Fruit fly (Drosophila melanogaster) whole organism, embryonic: ENCODE data around the gene Ptx1.

Experiments
- Aef1 ChIP-seq: fragments of 200-800 bp; sonication (Bioruptor generic); IDR thresholded peaks from 3 replicates; pipeline ENCODE4 v1.3.6; 2022; ENCODE audit warnings: missing biosample characterization, missing genetic modification characterization
- CG10321 ChIP-seq: fragments of 200-800 bp; sonication (Bioruptor generic); IDR thresholded peaks from 2 replicates; pipeline ENCODE4 v1.3.6; 2022; ENCODE audit warnings: missing biosample characterization, missing genetic modification characterization
- CG10654 ChIP-seq: fragments of 200-800 bp; sonication (Bioruptor generic); optimal IDR thresholded peaks from 2 replicates; lab custom pipeline; 2016; ENCODE audit warnings: missing biosample characterization, missing genetic modification characterization
- CG13123 ChIP-seq: fragments of 200-800 bp; sonication (Bioruptor generic); optimal IDR thresholded peaks from 2 replicates; lab custom pipeline; 2016; ENCODE audit warnings: missing biosample characterization, missing genetic modification characterization
- CG13296 ChIP-seq: fragments of 200-800 bp; sonication (Bioruptor generic); optimal IDR thresholded peaks from 3 replicates; lab custom pipeline; 2018; ENCODE audit warnings: missing biosample characterization, mild to moderate bottlenecking, missing genetic modification characterization
- CG14710 ChIP-seq: fragments of 200-800 bp; sonication (Bioruptor generic); optimal IDR thresholded peaks from 3 replicates; lab custom pipeline; 2019; ENCODE audit warnings: missing biosample characterization, mild to moderate bottlenecking, missing genetic modification characterization, moderate library complexity
- CG15011 ChIP-seq: fragments of 200-800 bp; sonication (Bioruptor generic); optimal IDR thresholded peaks from 3 replicates; lab custom pipeline; 2018; ENCODE audit warnings: missing biosample characterization, mild to moderate bottlenecking, missing genetic modification characterization
- CG16815 ChIP-seq: fragments of 200-800 bp; sonication (Bioruptor generic); optimal IDR thresholded peaks from 3 replicates; lab custom pipeline; 2017; ENCODE audit warnings: missing biosample characterization, mild to moderate bottlenecking, missing genetic modification characterization
- CG17612 ChIP-seq: fragments of 200-800 bp; sonication (Bioruptor generic); IDR thresholded peaks from 2 replicates; pipeline ENCODE4 v1.3.6; 2022; ENCODE audit warnings: missing biosample characterization, missing genetic modification characterization
- CG17802 ChIP-seq: fragments of 200-800 bp; sonication (Bioruptor generic); optimal IDR thresholded peaks from 2 replicates; lab custom pipeline; 2018; ENCODE audit warnings: missing biosample characterization, mild to moderate bottlenecking, missing genetic modification characterization, moderate library complexity
- CG18619 ChIP-seq: fragments of 200-800 bp; sonication (Bioruptor generic); optimal IDR thresholded peaks from 3 replicates; lab custom pipeline; 2017; ENCODE audit warnings: missing biosample characterization, mild to moderate bottlenecking, missing genetic modification characterization
- CG2199 ChIP-seq: fragments of 200-800 bp; sonication (Bioruptor generic); IDR thresholded peaks from 3 replicates; pipeline ENCODE4 v1.3.6; 2022; ENCODE audit warnings: missing biosample characterization, missing genetic modification characterization
- CG2712 ChIP-seq: fragments of 200-800 bp; optimal IDR thresholded peaks from 3 replicates; lab custom pipeline; 2019; ENCODE audit warnings: missing biosample characterization, mild to moderate bottlenecking, missing genetic modification characterization, moderate library complexity
- CG2875 ChIP-seq: fragments of 200-800 bp; sonication (Bioruptor generic); optimal IDR thresholded peaks from 2 replicates; lab custom pipeline; 2017; ENCODE audit warnings: missing biosample characterization, mild to moderate bottlenecking, missing genetic modification characterization, missing genetic modification reagents
- CG4282 ChIP-seq: fragments of 200-800 bp; sonication (Bioruptor generic); optimal IDR thresholded peaks from 2 replicates; lab custom pipeline; 2016; ENCODE audit warnings: missing biosample characterization, missing genetic modification characterization
- CG4707 ChIP-seq: fragments of 200-800 bp; sonication (Bioruptor generic); optimal IDR thresholded peaks from 2 replicates; lab custom pipeline; 2018; ENCODE audit warnings: missing biosample characterization, mild to moderate bottlenecking, missing genetic modification characterization, moderate library complexity
- CG6813 ChIP-seq: fragments of 200-800 bp; sonication (Bioruptor generic); optimal IDR thresholded peaks from 2 replicates; lab custom pipeline; 2017; ENCODE audit warnings: missing biosample characterization, missing genetic modification characterization, mild to moderate bottlenecking, moderate library complexity, missing genetic modification reagents
- CG7357 ChIP-seq: fragments of 200-800 bp; sonication (Bioruptor generic); IDR thresholded peaks from 3 replicates; pipeline ENCODE4 v1.3.6; 2022; ENCODE audit warnings: missing biosample characterization, missing genetic modification characterization
- CG8089 ChIP-seq: fragments of 200-800 bp; sonication (Bioruptor generic); optimal IDR thresholded peaks from 3 replicates; lab custom pipeline; 2016; ENCODE audit warnings: missing biosample characterization, missing genetic modification characterization
- CG8478 ChIP-seq: fragments of >200 bp; optimal IDR thresholded peaks from 2 replicates; lab custom pipeline; 2018
- CG9437 ChIP-seq: fragments of 200-800 bp; sonication (Bioruptor generic); optimal IDR thresholded peaks from 2 replicates; lab custom pipeline; 2018; ENCODE audit warnings: missing biosample characterization, mild to moderate bottlenecking, missing genetic modification characterization
- D19B ChIP-seq: fragments of 200-800 bp; sonication (Bioruptor generic); optimal IDR thresholded peaks from 2 replicates; lab custom pipeline; 2017; ENCODE audit warnings: missing biosample characterization, mild to moderate bottlenecking, missing genetic modification characterization
- Dek ChIP-seq: fragments of 200-800 bp; sonication (Bioruptor generic); optimal IDR thresholded peaks from 3 replicates; lab custom pipeline; 2019; ENCODE audit warnings: missing biosample characterization, mild to moderate bottlenecking, missing genetic modification characterization, moderate library complexity
- Dip3 ChIP-seq: fragments of 200-800 bp; sonication (Bioruptor generic); optimal IDR thresholded peaks from 3 replicates; lab custom pipeline; 2016; ENCODE audit warnings: missing biosample characterization, missing genetic modification characterization
- Ets97D ChIP-seq: fragments of 200-800 bp; sonication (Bioruptor generic); optimal IDR thresholded peaks from 3 replicates; lab custom pipeline; 2016; ENCODE audit warnings: missing biosample characterization, missing genetic modification characterization
- H15 ChIP-seq: fragments of 200-800 bp; sonication (Bioruptor generic); IDR thresholded peaks from 3 replicates; pipeline ENCODE4 v1.3.6; 2022; ENCODE audit warnings: missing biosample characterization, missing genetic modification characterization
- HmgZ ChIP-seq: fragments of 200-800 bp; sonication (Bioruptor generic); optimal IDR thresholded peaks from 2 replicates; lab custom pipeline; 2018; ENCODE audit warnings: missing biosample characterization, mild to moderate bottlenecking, missing genetic modification characterization
- Max ChIP-seq: fragments of 200-800 bp; sonication (Bioruptor generic); optimal IDR thresholded peaks from 2 replicates; lab custom pipeline; 2016; ENCODE audit warnings: missing biosample characterization, mild to moderate bottlenecking, missing genetic modification characterization
- Ptx1 ChIP-seq: fragments of 200-800 bp; sonication (Bioruptor generic); IDR thresholded peaks from 2 replicates; pipeline ENCODE4 v1.3.6; 2022; ENCODE audit warnings: missing biosample characterization, missing genetic modification characterization
- Ravus ChIP-seq: fragments of 200-800 bp; sonication (Bioruptor generic); IDR thresholded peaks from 2 replicates; pipeline ENCODE4 v1.3.6; 2022; ENCODE audit warnings: missing biosample characterization, missing genetic modification characterization
- Trl ChIP-seq, 3 experiments: fragments of >200 bp in 2 of 3; fragments of 200-800 bp in 1 of 3; sonication (Bioruptor generic) in 1 of 3; optimal IDR thresholded peaks; 2 replicates in 1 of 3; 3 replicates in 2 of 3; lab custom pipeline; 2016 to 2017; ENCODE audit warnings: missing biosample characterization in 1 of 3, missing genetic modification characterization in 1 of 3
- bbx ChIP-seq: fragments of 200-800 bp; sonication (Bioruptor generic); IDR thresholded peaks from 2 replicates; pipeline ENCODE4 v1.3.6; 2022; ENCODE audit warnings: missing biosample characterization, missing genetic modification characterization; ENCODE audit not compliant: partially characterized antibody
- ci ChIP-seq: fragments of 200-800 bp; sonication (Bioruptor generic); IDR thresholded peaks from 3 replicates; pipeline ENCODE4 v1.3.6; 2022; ENCODE audit warnings: missing biosample characterization, missing genetic modification characterization
- disco-r ChIP-seq: fragments of 200-800 bp; sonication (Bioruptor generic); optimal IDR thresholded peaks from 2 replicates; lab custom pipeline; 2016; ENCODE audit warnings: missing biosample characterization, missing genetic modification characterization
- gem ChIP-seq: fragments of 200-800 bp; sonication (Bioruptor generic); optimal IDR thresholded peaks from 2 replicates; lab custom pipeline; 2019; ENCODE audit warnings: missing biosample characterization, mild to moderate bottlenecking, missing genetic modification characterization, moderate library complexity
- inv ChIP-seq: fragments of 200-800 bp; sonication (Bioruptor generic); IDR thresholded peaks from 2 replicates; pipeline ENCODE4 v1.3.6; 2022; ENCODE audit warnings: missing biosample characterization, missing genetic modification characterization; ENCODE audit not compliant: partially characterized antibody
- lola ChIP-seq, 3 experiments: fragments of >200 bp in 2 of 3; fragments of 200-800 bp in 1 of 3; sonication (Bioruptor generic) in 1 of 3; optimal IDR thresholded peaks; 2 replicates each; lab custom pipeline; 2017 to 2019; ENCODE audit warnings: missing biosample characterization in 3 of 3, missing genetic modification characterization in 3 of 3, mild to moderate bottlenecking in 1 of 3, moderate library complexity in 1 of 3
- nerfin-1 ChIP-seq: fragments of 200-800 bp; sonication (Bioruptor generic); optimal IDR thresholded peaks from 3 replicates; lab custom pipeline; 2019; ENCODE audit warnings: missing biosample characterization, mild to moderate bottlenecking, missing genetic modification characterization, moderate library complexity
- nmo ChIP-seq: fragments of 200-800 bp; sonication (Bioruptor generic); optimal IDR thresholded peaks from 2 replicates; lab custom pipeline; 2018; ENCODE audit warnings: missing biosample characterization, mild to moderate bottlenecking, missing genetic modification characterization, moderate library complexity
- nom ChIP-seq: fragments of 200-800 bp; sonication (Bioruptor generic); optimal IDR thresholded peaks from 2 replicates; lab custom pipeline; 2017; ENCODE audit warnings: missing biosample characterization, missing genetic modification characterization, mild to moderate bottlenecking, moderate library complexity, missing genetic modification reagents
- pita ChIP-seq: fragments of 200-800 bp; sonication (Bioruptor generic); optimal IDR thresholded peaks from 2 replicates; lab custom pipeline; 2017; ENCODE audit warnings: missing biosample characterization, mild to moderate bottlenecking, missing genetic modification characterization
- ranshi ChIP-seq: fragments of 200-800 bp; sonication (Bioruptor generic); IDR thresholded peaks from 2 replicates; pipeline ENCODE4 v1.3.6; 2022; ENCODE audit warnings: missing biosample characterization, missing genetic modification characterization
- sens ChIP-seq: fragments of 200-800 bp; sonication (Bioruptor generic); peaks from one replicate; lab custom pipeline; 2016; ENCODE audit warnings: missing biosample characterization, missing genetic modification characterization
- wek ChIP-seq: fragments of 200-800 bp; sonication (Bioruptor generic); optimal IDR thresholded peaks from 3 replicates; lab custom pipeline; 2018; ENCODE audit warnings: missing biosample characterization, mild to moderate bottlenecking, missing genetic modification characterization, moderate library complexity
- wor ChIP-seq: fragments of 200-800 bp; sonication (Bioruptor generic); IDR thresholded peaks from 2 replicates; pipeline ENCODE4 v1.3.6; 2022; ENCODE audit warnings: missing biosample characterization, missing genetic modification characterization
- z ChIP-seq: fragments of 200-800 bp; sonication (Bioruptor generic); IDR thresholded peaks from 3 replicates; pipeline ENCODE4 v1.3.6; 2022; ENCODE audit warnings: missing biosample characterization, missing genetic modification characterization
- zen2 ChIP-seq: fragments of 200-800 bp; sonication (Bioruptor generic); IDR thresholded peaks from 3 replicates; pipeline ENCODE4 v1.3.6; 2022; ENCODE audit warnings: missing biosample characterization, missing genetic modification characterization; ENCODE audit not compliant: partially characterized antibody
- zfh1 ChIP-seq: fragments of 200-800 bp; sonication (Bioruptor generic); IDR thresholded peaks from 3 replicates; pipeline ENCODE4 v1.3.6; 2022; ENCODE audit warnings: missing biosample characterization, missing genetic modification characterization

The Ptx1 gene

DNA sequence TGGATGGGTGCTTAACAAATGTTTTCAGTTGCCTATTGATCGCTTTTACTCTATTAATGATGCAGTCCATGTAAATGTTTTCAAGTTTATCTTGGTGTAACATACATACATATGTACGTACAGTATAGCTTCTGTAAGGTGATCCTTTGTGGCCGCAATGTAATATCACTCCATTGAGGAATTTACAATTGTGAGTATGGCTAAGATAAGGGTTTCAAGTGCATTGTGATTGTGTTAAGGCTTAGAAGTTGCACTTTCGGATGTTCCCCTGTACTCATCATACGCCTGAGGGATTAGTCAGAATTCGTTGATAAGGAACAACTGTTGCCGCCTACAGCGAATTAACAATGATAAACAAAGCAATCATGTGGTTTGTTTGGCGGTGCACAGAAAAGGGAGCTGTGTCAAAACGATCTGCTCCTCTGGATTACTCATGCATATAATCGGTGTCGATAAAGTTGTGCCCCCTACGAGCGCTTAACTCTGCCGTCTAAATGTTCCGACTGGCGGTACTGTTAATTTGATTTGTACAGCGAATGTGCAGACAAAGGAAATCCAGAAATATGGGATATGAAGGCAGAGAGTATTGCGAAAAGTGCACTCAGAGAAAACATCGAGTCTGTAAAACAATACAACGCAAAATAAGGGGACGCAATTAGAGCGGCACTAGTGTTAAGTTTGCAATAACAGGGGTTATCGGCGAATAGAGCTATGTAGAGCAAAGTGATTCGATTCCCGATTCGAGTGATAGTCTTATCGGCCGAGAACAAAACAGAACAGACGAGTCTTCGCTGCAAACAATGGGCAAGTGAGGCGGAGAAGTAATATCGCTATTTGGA is 24.6 kb upstream of the Ptx1 start (continued):
- TF ChIP-seq CG2199 (GFP tag; lab: Robert Waterston, UW) (peak; percentile 44; the same call in 1 of the 3 replicates), CG6813 (peak; percentile 64), D19B (no peak), zfh1 (GFP tag; lab: Robert Waterston, UW) (peak; percentile 67; the same call in 2 of the 3 replicates), CG17612 (GFP tag; lab: Robert Waterston, UW) (0 out of 2 replicates have a peak, but pooled peaks have one; percentile 35), CG4707 (GFP tag; lab: Kevin White, UChicago) (peak; percentile 38), CG8089 (GFP tag; lab: Kevin White, UChicago) (peak; percentile 47), Aef1 (GFP tag; lab: Robert Waterston, UW) (peak; percentile 54; the same call in 2 of the 3 replicates), disco-r (GFP tag; lab: Kevin White, UChicago) (no peak), HmgZ (peak; percentile 5), Dek (tag; lab: Kevin White, UChicago) (peak; percentile 55), CG4282 (peak; percentile 48), ranshi (GFP tag; lab: Robert Waterston, UW) (peak; percentile 75), CG10321 (GFP tag; lab: Robert Waterston, UW) (no peak), Max (GFP tag; lab: Kevin White, UChicago) (peak; percentile 28), CG9437 (peak; percentile 16), CG10654 (peak; percentile 30), wor (GFP tag; lab: Robert Waterston, UW) (peak; percentile 51), CG13296 (GFP tag; lab: Kevin White, UChicago) (peak; percentile 34), CG18619 (GFP tag; lab: Kevin White, UChicago) (peak; percentile 28), z (GFP tag; lab: Robert Waterston, UW) (no peak), bbx (GFP tag; lab: Robert Waterston, UW) (no peak), CG16815 (GFP tag; lab: Kevin White, UChicago) (peak; percentile 4), wek (peak; percentile 34), sens (GFP tag; lab: Kevin White, UChicago) (peak; percentile 93), CG15011 (GFP tag; lab: Kevin White, UChicago) (peak; percentile 17), CG17802 (tag; lab: Kevin White, UChicago) (peak; percentile 23), inv (no peak), Ravus (no peak; the same call in 1 of the 2 replicates), CG7357 (GFP tag; lab: Robert Waterston, UW) (no peak), lola (GFP tag; optimal IDR thresholded peaks at IDR 0.05; lab: Kevin White, UChicago) (peak in 1 of 3 experiments; percentile 23), CG14710 (tag; lab: Kevin White, UChicago) (peak; percentile 32), CG13123 (GFP tag; lab: Kevin White, UChicago) (peak; percentile 27), Trl (optimal IDR thresholded peaks at IDR 0.05; lab: Kevin White, UChicago) (no peak), Trl (GFP tag; optimal IDR thresholded peaks at IDR 0.05; lab: Kevin White, UChicago) (peak; percentile 43), ci (GFP tag; lab: Robert Waterston, UW) (peak; percentile 85), CG2875 (GFP tag; lab: Kevin White, UChicago) (peak; percentile 45), CG8478 (lab: Kevin White, UChicago) (no peak), H15 (GFP tag; lab: Robert Waterston, UW) (peak; percentile 67; the same call in 2 of the 3 replicates), nom (GFP tag; lab: Kevin White, UChicago) (peak; percentile 37), Dip3 (peak; percentile 46), nmo (GFP tag; lab: Kevin White, UChicago) (peak; percentile 67), pita (no peak), CG2712 (tag; lab: Kevin White, UChicago) (peak; percentile 58), Ets97D (GFP tag; lab: Kevin White, UChicago) (peak; percentile 16), gem (tag; lab: Kevin White, UChicago) (peak; percentile 73), zen2 (GFP tag; lab: Robert Waterston, UW) (no peak), Ptx1 (peak; percentile 92), nerfin-1 (tag; lab: Kevin White, UChicago) (peak; percentile 41)
